Fruit fly (Drosophila melanogaster): Measurements from ENCODE around the gene CG4362.

Gene CG4362

DNA sequence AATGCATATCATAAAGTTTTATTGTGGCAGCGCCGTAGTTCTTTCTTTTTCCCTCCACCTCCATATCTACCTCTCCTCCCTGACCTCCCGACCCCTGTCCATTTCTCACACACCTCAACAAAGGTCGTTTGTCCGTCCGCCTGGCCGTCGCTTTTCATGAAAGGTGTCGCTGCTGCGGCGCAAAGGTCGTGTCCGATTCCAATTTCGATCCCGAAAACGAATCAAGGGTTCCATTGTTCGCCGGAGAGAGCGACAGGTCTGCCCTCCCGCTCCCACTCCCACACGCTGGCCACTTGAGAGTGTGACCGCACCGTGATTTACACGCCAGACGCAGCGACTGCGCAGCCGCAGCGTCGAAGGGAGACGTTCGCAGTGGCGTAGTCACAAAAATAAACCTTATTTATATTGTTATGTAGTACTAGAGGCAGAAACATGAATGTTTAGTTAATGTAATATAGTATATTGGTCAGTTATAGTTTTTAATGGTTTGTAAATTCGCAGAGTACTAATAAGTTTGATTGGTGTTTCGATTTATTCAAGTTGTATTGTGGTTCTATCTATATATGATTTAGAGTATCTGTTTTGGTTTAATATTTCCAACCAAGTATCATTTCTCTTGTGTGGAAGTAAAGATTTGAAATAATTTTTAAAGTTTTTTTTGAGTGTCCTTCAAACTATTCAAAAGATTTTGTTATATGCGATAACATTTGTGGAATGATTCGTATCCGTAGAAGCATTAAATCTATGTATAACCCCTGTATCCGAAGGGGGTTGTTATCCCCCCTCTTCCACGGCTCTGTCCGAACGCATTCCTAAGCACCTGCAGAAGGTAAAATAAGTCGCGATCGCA lies 15.1 kb downstream of the CG4362 start (continued):
- peak; percentile 98 for TF ChIP-seq cad (GFP tag; optimal IDR thresholded peaks at IDR 0.05)
- peak; percentile 73 for TF ChIP-seq CG10267 (tag; optimal IDR thresholded peaks at IDR 0.05)
- TF ChIP-seq CG4360 (GFP tag; IDR thresholded peaks at IDR 0.05): peak; percentile 32; the same call in 1 of the 2 replicates
- TF ChIP-seq NC2β (GFP tag; optimal IDR thresholded peaks at IDR 0.05): peak; percentile 40
- TF ChIP-seq CG15479 (GFP tag; optimal IDR thresholded peaks at IDR 0.05): peak; percentile 98
- TF ChIP-seq ci (GFP tag; IDR thresholded peaks at IDR 0.05): 0 out of 3 replicates have a peak, but pooled peaks have one; percentile 36
- TF ChIP-seq croc (GFP tag; conservative IDR thresholded peaks at IDR 0.05): peak; percentile 19; the same call in 1 of the 3 replicates
- peak; percentile 77 for TF ChIP-seq CG8924 (tag; optimal IDR thresholded peaks at IDR 0.05)
- TF ChIP-seq da (GFP tag; optimal IDR thresholded peaks at IDR 0.05): peak; percentile 46
- peak; percentile 77 for TF ChIP-seq CG17829 (tag; optimal IDR thresholded peaks at IDR 0.05)
- peak; percentile 68 for TF ChIP-seq CG16863 (GFP tag; optimal IDR thresholded peaks at IDR 0.05)
- TF ChIP-seq tll (GFP tag; optimal IDR thresholded peaks at IDR 0.05): peak; percentile 4 to 97
- peak; percentile 31 for TF ChIP-seq Nf-YB (GFP tag; optimal IDR thresholded peaks at IDR 0.05)
- no peak for TF ChIP-seq ap (GFP tag; IDR thresholded peaks at IDR 0.05)
- TF ChIP-seq CG11695 (GFP tag; IDR thresholded peaks at IDR 0.05): no peak
- peak; percentile 9 for TF ChIP-seq nom (GFP tag; optimal IDR thresholded peaks at IDR 0.05)
- TF ChIP-seq wek (GFP tag; optimal IDR thresholded peaks at IDR 0.05): no peak
- peak; percentile 82 for TF ChIP-seq nmo (GFP tag; optimal IDR thresholded peaks at IDR 0.05)
- TF ChIP-seq Bdp1 (GFP tag; optimal IDR thresholded peaks at IDR 0.05): no peak
- TF ChIP-seq tio (GFP tag; optimal IDR thresholded peaks at IDR 0.05): peak; percentile 75
- TF ChIP-seq phol (tag; optimal IDR thresholded peaks at IDR 0.05): peak; percentile 65
- TF ChIP-seq ase (GFP tag; IDR thresholded peaks at IDR 0.05): peak; percentile 29; the same call in 1 of the 3 replicates
- TF ChIP-seq Tbp (GFP tag; optimal IDR thresholded peaks at IDR 0.05): no peak
- peak; percentile 37 for TF ChIP-seq bab2 (GFP tag; optimal IDR thresholded peaks at IDR 0.05)
- peak; percentile 27 for TF ChIP-seq CG5245 (GFP tag; optimal IDR thresholded peaks at IDR 0.05)
- peak; percentile 44 for TF ChIP-seq CG8290 (GFP tag; optimal IDR thresholded peaks at IDR 0.05)
- peak in 1 of 2 experiments; percentile 69 for TF ChIP-seq CG8290 (tag; optimal IDR thresholded peaks at IDR 0.05)
- peak; percentile 63 for TF ChIP-seq Med (GFP tag)
- TF ChIP-seq CG31388 (GFP tag; optimal IDR thresholded peaks at IDR 0.05): peak; percentile 26
- peak; percentile 55 for TF ChIP-seq trh (GFP tag; optimal IDR thresholded peaks at IDR 0.05)
- peak; percentile 4 for TF ChIP-seq CG6813 (GFP tag; optimal IDR thresholded peaks at IDR 0.05)
- no peak for TF ChIP-seq HLH4C (GFP tag; IDR thresholded peaks at IDR 0.05; ENCODE audit: partially characterized antibody)
- TF ChIP-seq Usf (GFP tag; optimal IDR thresholded peaks at IDR 0.05): peak; percentile 63
- peak; percentile 18 for TF ChIP-seq dm (GFP tag; optimal IDR thresholded peaks at IDR 0.05)
- TF ChIP-seq pb (GFP tag; optimal IDR thresholded peaks at IDR 0.05): peak; percentile 35
- TF ChIP-seq btn (GFP tag; optimal IDR thresholded peaks at IDR 0.05): peak; percentile 52
- 0 out of 2 replicates have a peak, but pooled peaks have one; percentile 15 for TF ChIP-seq ssp (GFP tag; IDR thresholded peaks at IDR 0.05)
- TF ChIP-seq D19B (GFP tag; optimal IDR thresholded peaks at IDR 0.05): no peak
- TF ChIP-seq lola (GFP tag; optimal IDR thresholded peaks at IDR 0.05): peak in 1 of 3 experiments; percentile 93
- peak; percentile 35 for TF ChIP-seq CG12155 (GFP tag; optimal IDR thresholded peaks at IDR 0.05)
- TF ChIP-seq emc (GFP tag; optimal IDR thresholded peaks at IDR 0.05): no peak
- TF ChIP-seq crol (GFP tag; IDR thresholded peaks at IDR 0.05): peak; percentile 92
- TF ChIP-seq repo (GFP tag; optimal IDR thresholded peaks at IDR 0.05): peak; percentile 14
- TF ChIP-seq org-1 (GFP tag; optimal IDR thresholded peaks at IDR 0.05): peak; percentile 46
- TF ChIP-seq Hmr (GFP tag; optimal IDR thresholded peaks at IDR 0.05): no peak
- TF ChIP-seq TFAM (GFP tag; optimal IDR thresholded peaks at IDR 0.05): peak; percentile 5
- peak; percentile 52 for TF ChIP-seq cato (GFP tag; optimal IDR thresholded peaks at IDR 0.05; ENCODE audit: borderline replicate concordance)
- peak; percentile 17 for TF ChIP-seq CG10274 (GFP tag; optimal IDR thresholded peaks at IDR 0.05)
- 0 out of 3 replicates have a peak, but pooled peaks have one; percentile 31 for TF ChIP-seq CG11093 (GFP tag; IDR thresholded peaks at IDR 0.05)
